Worm (Caenorhabditis elegans) whole organism, late embryonic: ENCODE results near the gene R13A5.10.
"Not testable (repeated sequence)": the region's sequence is repeated elsewhere in the genome, so short reads cannot be mapped to it uniquely, and the experiment has no call there.

Experiments
- C08G9.2 ChIP-seq: sonication (generic microtip); optimal IDR thresholded peaks from 2 replicates; lab custom pipeline; 2016; ENCODE audit warnings: mild to moderate bottlenecking, missing genetic modification characterization, moderate library complexity, missing compliant biosample characterization
- F13H6.1 ChIP-seq: sonication (generic microtip); optimal IDR thresholded peaks from 2 replicates; lab custom pipeline; 2016; ENCODE audit warnings: missing genetic modification characterization, missing compliant biosample characterization
- K09A11.1 ChIP-seq: sonication (generic microtip); optimal IDR thresholded peaks from 2 replicates; lab custom pipeline; 2017; ENCODE audit warnings: antibody characterized with exemption, mild to moderate bottlenecking, missing genetic modification characterization, missing compliant biosample characterization; ENCODE audit not compliant: insufficient read depth
- Y22D7AL.16 ChIP-seq: sonication (generic microtip); optimal IDR thresholded peaks from 2 replicates; lab custom pipeline; 2016; ENCODE audit warnings: missing genetic modification characterization, missing compliant biosample characterization
- ceh-18 ChIP-seq: sonication (generic microtip); optimal IDR thresholded peaks from 2 replicates; lab custom pipeline; 2016; ENCODE audit warnings: missing genetic modification characterization, missing compliant biosample characterization
- ceh-24 ChIP-seq: sonication (generic microtip); optimal IDR thresholded peaks from 2 replicates; lab custom pipeline; 2016; ENCODE audit warnings: mild to moderate bottlenecking, missing genetic modification characterization, missing compliant biosample characterization
- ceh-31 ChIP-seq: sonication (generic microtip); optimal IDR thresholded peaks from 2 replicates; lab custom pipeline; 2016; ENCODE audit warnings: missing genetic modification characterization, missing compliant biosample characterization
- ceh-48 ChIP-seq: sonication (generic microtip); optimal IDR thresholded peaks from 2 replicates; lab custom pipeline; 2016; ENCODE audit warnings: missing genetic modification characterization, inconsistent platforms, missing compliant biosample characterization
- ceh-9 ChIP-seq: sonication (generic microtip); optimal IDR thresholded peaks from 2 replicates; lab custom pipeline; 2016; ENCODE audit warnings: mild to moderate bottlenecking, missing genetic modification characterization, inconsistent platforms, missing compliant biosample characterization
- dmd-4 ChIP-seq: sonication (generic microtip); optimal IDR thresholded peaks from 2 replicates; lab custom pipeline; 2016; ENCODE audit warnings: borderline replicate concordance, missing genetic modification characterization, missing compliant biosample characterization
- dve-1 ChIP-seq: sonication (generic microtip); optimal IDR thresholded peaks from 2 replicates; lab custom pipeline; 2017; ENCODE audit warnings: antibody characterized with exemption, mild to moderate bottlenecking, missing genetic modification characterization, missing compliant biosample characterization
- elt-2 ChIP-seq: sonication (generic microtip); optimal IDR thresholded peaks from 2 replicates; lab custom pipeline; 2016; ENCODE audit warnings: missing genetic modification reagents, missing genetic modification characterization, missing compliant biosample characterization
- elt-4 ChIP-seq: sonication (generic microtip); optimal IDR thresholded peaks from 2 replicates; lab custom pipeline; 2016; ENCODE audit warnings: missing genetic modification characterization, missing compliant biosample characterization
- fkh-10 ChIP-seq: fragments of 150-350 bp; optimal IDR thresholded peaks from 2 replicates; lab custom pipeline; 2014; ENCODE audit warnings: missing biosample characterization, missing genetic modification reagents, missing genetic modification characterization
- gmeb-2 ChIP-seq: sonication (generic microtip); optimal IDR thresholded peaks from 2 replicates; lab custom pipeline; 2016; ENCODE audit warnings: missing genetic modification characterization, inconsistent platforms, missing compliant biosample characterization
- hlh-13 ChIP-seq: fragments of 200-800 bp; sonication (Bioruptor generic); optimal IDR thresholded peaks from 2 replicates; lab custom pipeline; 2018; ENCODE audit warnings: mild to moderate bottlenecking, missing genetic modification characterization, missing compliant biosample characterization
- hlh-30 ChIP-seq: sonication (generic microtip); optimal IDR thresholded peaks from 2 replicates; lab custom pipeline; 2017; ENCODE audit warnings: antibody characterized with exemption, missing genetic modification characterization, missing compliant biosample characterization; ENCODE audit not compliant: insufficient read depth
- hlh-6 ChIP-seq: sonication (generic microtip); optimal IDR thresholded peaks from 2 replicates; lab custom pipeline; 2016; ENCODE audit warnings: missing genotype, missing genetic modification characterization, missing compliant biosample characterization
- lim-6 ChIP-seq: sonication (generic microtip); optimal IDR thresholded peaks from 2 replicates; lab custom pipeline; 2016; ENCODE audit warnings: missing genetic modification characterization, missing compliant biosample characterization
- lin-11 ChIP-seq: fragments of 200-800 bp; sonication (Bioruptor generic); optimal IDR thresholded peaks from 2 replicates; lab custom pipeline; 2018; ENCODE audit warnings: mild to moderate bottlenecking, missing genetic modification characterization, missing compliant biosample characterization
- madf-2 ChIP-seq: sonication (generic microtip); optimal IDR thresholded peaks from 2 replicates; lab custom pipeline; 2017; ENCODE audit warnings: missing genetic modification characterization, missing compliant biosample characterization
- mec-3 ChIP-seq: sonication (generic microtip); optimal IDR thresholded peaks from 2 replicates; lab custom pipeline; 2016; ENCODE audit warnings: borderline replicate concordance, missing genetic modification characterization, missing compliant biosample characterization
- npax-4 ChIP-seq: sonication (generic microtip); optimal IDR thresholded peaks from 2 replicates; lab custom pipeline; 2016; ENCODE audit warnings: missing genetic modification characterization, missing compliant biosample characterization
- odd-2 ChIP-seq: sonication (generic microtip); optimal IDR thresholded peaks from 2 replicates; lab custom pipeline; 2017; ENCODE audit warnings: antibody characterized with exemption, mild to moderate bottlenecking, missing genetic modification characterization, missing compliant biosample characterization
- pag-3 ChIP-seq: sonication (generic microtip); optimal IDR thresholded peaks from 2 replicates; lab custom pipeline; 2016; ENCODE audit warnings: missing compliant biosample characterization, missing genetic modification characterization, borderline replicate concordance
- pha-2 ChIP-seq: sonication (generic microtip); optimal IDR thresholded peaks from 2 replicates; lab custom pipeline; 2017; ENCODE audit warnings: mild to moderate bottlenecking, missing genetic modification characterization, missing compliant biosample characterization
- pros-1 ChIP-seq: fragments of 150-350 bp; optimal IDR thresholded peaks from 2 replicates; lab custom pipeline; 2014; ENCODE audit warnings: missing biosample characterization, missing genetic modification reagents, missing genetic modification characterization
- ref-2 ChIP-seq: sonication (generic microtip); optimal IDR thresholded peaks from 2 replicates; lab custom pipeline; 2016; ENCODE audit warnings: missing genetic modification characterization, missing compliant biosample characterization
- rnt-1 ChIP-seq: sonication (generic microtip); optimal IDR thresholded peaks from 2 replicates; lab custom pipeline; 2016; ENCODE audit warnings: missing genetic modification characterization, missing compliant biosample characterization
- sdc-2 ChIP-seq: sonication (generic microtip); optimal IDR thresholded peaks from 2 replicates; lab custom pipeline; 2016; ENCODE audit warnings: missing genotype, missing genetic modification characterization, missing compliant biosample characterization
- sox-2 ChIP-seq: fragments of 200-800 bp; sonication (Bioruptor generic); IDR thresholded peaks from 2 replicates; pipeline ENCODE4 v1.3.6; 2022; ENCODE audit warnings: missing genetic modification reagents, missing genetic modification characterization, missing compliant biosample characterization
- sox-4 ChIP-seq: sonication (generic microtip); optimal IDR thresholded peaks from 2 replicates; lab custom pipeline; 2017; ENCODE audit warnings: mild to moderate bottlenecking, missing genetic modification characterization, inconsistent platforms, missing compliant biosample characterization
- tbx-2 ChIP-seq: sonication (generic microtip); optimal IDR thresholded peaks from 2 replicates; lab custom pipeline; 2016; ENCODE audit warnings: missing genetic modification characterization, missing compliant biosample characterization
- tbx-7 ChIP-seq: sonication (generic microtip); optimal IDR thresholded peaks from 2 replicates; lab custom pipeline; 2016; ENCODE audit warnings: missing genotype, missing genetic modification characterization, missing compliant biosample characterization
- unc-42 ChIP-seq: sonication (generic microtip); optimal IDR thresholded peaks from 2 replicates; lab custom pipeline; 2016; ENCODE audit warnings: missing genotype, missing genetic modification characterization, missing compliant biosample characterization
- unc-55 ChIP-seq: sonication (generic microtip); optimal IDR thresholded peaks from 2 replicates; lab custom pipeline; 2017; ENCODE audit warnings: missing biosample characterization, missing genetic modification reagents, missing genetic modification characterization
- zip-5 ChIP-seq: sonication (generic microtip); optimal IDR thresholded peaks from 2 replicates; lab custom pipeline; 2016; ENCODE audit warnings: missing genetic modification characterization, missing compliant biosample characterization
- ztf-16 ChIP-seq: sonication (generic microtip); optimal IDR thresholded peaks from 2 replicates; lab custom pipeline; 2017; ENCODE audit warnings: missing genetic modification characterization, missing compliant biosample characterization

R13A5.10 gene

ce11 chrIII:7609168-7609567, 26.4 kb upstream of the R13A5.10 start, which contains the start of gene nsph-4.3:
Gene nsph-4.3, minus strand, starts transcription at chrIII:7609268.
- no peak for TF ChIP-seq hlh-13 (GFP tag; lab: Kevin White, UChicago)
- TF ChIP-seq dmd-4, result no peak
- TF ChIP-seq pag-3 (tag; lab: Kevin White, UChicago), result no peak
- no peak for TF ChIP-seq npax-4
- no peak for TF ChIP-seq ceh-18 (tag; lab: Kevin White, UChicago)
- TF ChIP-seq sox-2 (GFP tag; lab: Robert Waterston, UW), result no peak
- TF ChIP-seq ceh-24 (tag; lab: Kevin White, UChicago), result no peak
- no peak for TF ChIP-seq ceh-31 (tag; lab: Kevin White, UChicago)
- no peak for TF ChIP-seq F13H6.1 (tag; lab: Kevin White, UChicago)
- TF ChIP-seq C08G9.2 (tag; lab: Kevin White, UChicago), result no peak
- no peak for TF ChIP-seq hlh-30 (tag; lab: Kevin White, UChicago)
- no peak for TF ChIP-seq lim-6
- TF ChIP-seq madf-2 (tag; lab: Kevin White, UChicago), result no peak
- TF ChIP-seq hlh-6 (tag; lab: Kevin White, UChicago), result no peak
- no peak for TF ChIP-seq tbx-2
- TF ChIP-seq ceh-9 (tag; lab: Kevin White, UChicago), result no peak
- TF ChIP-seq lin-11, result no peak
- TF ChIP-seq pros-1, result no peak
- TF ChIP-seq elt-2, result no peak

- TF ChIP-seq K09A11.1 (no peak), gmeb-2 (tag; lab: Kevin White, UChicago) (no peak), sox-4 (tag; lab: Kevin White, UChicago) (no peak), unc-55 (no peak), rnt-1 (tag; lab: Kevin White, UChicago) (no peak), ref-2 (tag; lab: Kevin White, UChicago) (no peak), zip-5 (tag; lab: Kevin White, UChicago) (no peak), elt-4 (tag; lab: Kevin White, UChicago) (no peak), ztf-16 (no peak)
These were observed 25.4 kb upstream of the R13A5.10 start, which contains the start of gene T04A6.3 for ce11 chrIII:7608223-7608622. Gene T04A6.3, minus strand, starts transcription at chrIII:7608323.

- TF ChIP-seq lin-11; tbx-7 (tag; lab: Kevin White, UChicago); ceh-18 (tag; lab: Kevin White, UChicago): not testable (repeated sequence)
These were observed 11.7 kb upstream of the R13A5.10 start, which contains the start of gene Y80D4G.2 for ce11 chrIII:7594482-7594881. Gene Y80D4G.2, minus strand, starts transcription at chrIII:7594582.

ce11 chrIII:7593285-7593928, 10.6 kb upstream of the R13A5.10 start, which contains the start of gene R13A5.11:
Gene R13A5.11, minus strand, starts transcription at chrIII:7593335.
- TF ChIP-seq elt-4 (tag; lab: Kevin White, UChicago) (no peak), pha-2 (no peak), Y22D7AL.16 (tag; lab: Kevin White, UChicago) (no peak), dve-1 (tag; lab: Kevin White, UChicago) (peak; percentile 99), tbx-2 (no peak), sox-4 (tag; lab: Kevin White, UChicago) (no peak), unc-42 (tag; lab: Kevin White, UChicago) (peak; percentile 19), sdc-2 (tag; lab: Kevin White, UChicago) (no peak)

- TF ChIP-seq ceh-48 (tag; lab: Kevin White, UChicago) (no peak), unc-42 (tag; lab: Kevin White, UChicago) (no peak), K09A11.1 (no peak), hlh-6 (tag; lab: Kevin White, UChicago) (no peak), gmeb-2 (tag; lab: Kevin White, UChicago) (no peak), dmd-4 (no peak), F13H6.1 (tag; lab: Kevin White, UChicago) (no peak), fkh-10 (GFP tag; lab: Kevin White, UChicago) (no peak), mec-3 (tag; lab: Kevin White, UChicago) (no peak), odd-2 (tag; lab: Kevin White, UChicago) (no peak)
These were observed 5.4 kb upstream of the R13A5.10 start, which contains the start of gene R13A5.15 for ce11 chrIII:7588214-7588613. Gene R13A5.15, minus strand, starts transcription at chrIII:7588314.
